Worm (Caenorhabditis elegans) whole organism, young adult: ENCODE results near the gene nck-1.

Experiments used
- B0336.3 ChIP-seq: fragments of 200-800 bp; sonication (Bioruptor generic); IDR thresholded peaks from 2 replicates; pipeline ENCODE4 v1.3.6; 2022; ENCODE audit warnings: missing genetic modification characterization, missing compliant biosample characterization
- C06A6.2 ChIP-seq: fragments of 200-800 bp; sonication (Bioruptor generic); conservative IDR thresholded peaks from 2 replicates; pipeline ENCODE4 v1.3.6; 2022; ENCODE audit warnings: missing genetic modification characterization, missing compliant biosample characterization
- F49E8.2 ChIP-seq: sonication (generic microtip); optimal IDR thresholded peaks from 3 replicates; lab custom pipeline; 2017; ENCODE audit warnings: missing genetic modification characterization, mild to moderate bottlenecking, missing compliant biosample characterization, antibody characterized with exemption, moderate library complexity; ENCODE audit not compliant: insufficient read depth
- F52B5.7 ChIP-seq: sonication (generic microtip); optimal IDR thresholded peaks from 2 replicates; lab custom pipeline; 2016; ENCODE audit warnings: mild to moderate bottlenecking, missing genetic modification characterization, missing compliant biosample characterization
- K12H6.12 ChIP-seq: fragments of 200-800 bp; sonication (Bioruptor generic); optimal IDR thresholded peaks from 2 replicates; lab custom pipeline; 2018; ENCODE audit warnings: mild to moderate bottlenecking, missing genetic modification characterization, missing compliant biosample characterization
- T07F8.4 ChIP-seq: sonication (generic microtip); optimal IDR thresholded peaks from 2 replicates; lab custom pipeline; 2016; ENCODE audit warnings: mild to moderate bottlenecking, missing genetic modification characterization, moderate library complexity, missing compliant biosample characterization
- Y79H2A.3 ChIP-seq: fragments of 200-800 bp; sonication (Bioruptor generic); conservative IDR thresholded peaks from 2 replicates; pipeline ENCODE4 v1.3.6; 2022; ENCODE audit warnings: missing genetic modification reagents, missing genetic modification characterization, missing compliant biosample characterization
- ZK185.1 ChIP-seq: sonication (generic microtip); optimal IDR thresholded peaks from 2 replicates; lab custom pipeline; 2016; ENCODE audit warnings: mild to moderate bottlenecking, missing genetic modification characterization, missing compliant biosample characterization; ENCODE audit not compliant: poor library complexity, severe bottlenecking
- akir-1 ChIP-seq: fragments of 200-800 bp; sonication (Bioruptor generic); optimal IDR thresholded peaks from 2 replicates; lab custom pipeline; 2018; ENCODE audit warnings: mild to moderate bottlenecking, missing genetic modification characterization, moderate library complexity, missing compliant biosample characterization
- atf-7 ChIP-seq: sonication (generic microtip); optimal IDR thresholded peaks from 2 replicates; lab custom pipeline; 2017; ENCODE audit warnings: mild to moderate bottlenecking, missing genetic modification characterization, missing compliant biosample characterization
- cebp-1 ChIP-seq, 2 experiments: fragments of 200-800 bp in 1 of 2; sonication (Bioruptor generic) in 1 of 2; sonication (generic microtip) in 1 of 2; IDR thresholded peaks in 1 of 2; optimal IDR thresholded peaks in 1 of 2; 2 replicates each; pipeline versions ENCODE4 v1.3.6 to Lab custom; 2017 to 2022; ENCODE audit warnings: missing compliant biosample characterization in 2 of 2, missing genetic modification characterization in 2 of 2, mild to moderate bottlenecking in 1 of 2, missing genetic modification reagents in 1 of 2, moderate library complexity in 1 of 2
- ceh-27 ChIP-seq: fragments of 200-800 bp; sonication (Bioruptor generic); optimal IDR thresholded peaks from 2 replicates; lab custom pipeline; 2018; ENCODE audit warnings: mild to moderate bottlenecking, missing genetic modification characterization, moderate library complexity, missing compliant biosample characterization
- ceh-40 ChIP-seq: fragments of 200-800 bp; sonication (Bioruptor generic); IDR thresholded peaks from 2 replicates; pipeline ENCODE4 v1.3.6; 2022; ENCODE audit warnings: missing genetic modification characterization, missing compliant biosample characterization
- ceh-58 ChIP-seq: fragments of 200-800 bp; sonication (Bioruptor generic); IDR thresholded peaks from 2 replicates; pipeline ENCODE4 v1.3.6; 2022; ENCODE audit warnings: missing genetic modification characterization, missing compliant biosample characterization
- dox-1 ChIP-seq: fragments of 200-800 bp; sonication (Bioruptor generic); IDR thresholded peaks from 2 replicates; pipeline ENCODE4 v1.3.6; 2022; ENCODE audit warnings: missing genetic modification reagents, missing genetic modification characterization, missing compliant biosample characterization
- dpl-1 ChIP-seq: fragments of 150-350 bp; optimal IDR thresholded peaks from 2 replicates; lab custom pipeline; 2014; ENCODE audit warnings: missing biosample characterization, missing genetic modification reagents, missing genetic modification characterization
- egrh-3 ChIP-seq: fragments of 200-800 bp; sonication (Bioruptor generic); IDR thresholded peaks from 2 replicates; pipeline ENCODE4 v1.3.6; 2022; ENCODE audit warnings: missing genetic modification reagents, missing genetic modification characterization, missing compliant biosample characterization
- ets-4 ChIP-seq: fragments of 200-800 bp; sonication (Bioruptor generic); optimal IDR thresholded peaks from 2 replicates; lab custom pipeline; 2018; ENCODE audit warnings: mild to moderate bottlenecking, missing genetic modification characterization, missing compliant biosample characterization
- gei-17 ChIP-seq: fragments of 200-800 bp; sonication (Bioruptor generic); optimal IDR thresholded peaks from 2 replicates; lab custom pipeline; 2018; ENCODE audit warnings: mild to moderate bottlenecking, missing genetic modification characterization, missing compliant biosample characterization
- him-1 ChIP-seq: sonication (generic microtip); optimal IDR thresholded peaks from 2 replicates; lab custom pipeline; 2016; ENCODE audit warnings: missing genotype, missing genetic modification reagents, missing genetic modification characterization, missing compliant biosample characterization
- hlh-12 ChIP-seq: sonication (generic microtip); optimal IDR thresholded peaks from 2 replicates; lab custom pipeline; 2016; ENCODE audit warnings: missing genetic modification characterization, missing compliant biosample characterization
- hsf-1 ChIP-seq: fragments of 200-800 bp; sonication (Bioruptor generic); IDR thresholded peaks from 2 replicates; pipeline ENCODE4 v1.3.6; 2022; ENCODE audit warnings: missing genetic modification reagents, missing genetic modification characterization, missing compliant biosample characterization
- let-607 ChIP-seq, 2 experiments: fragments of 200-800 bp in 1 of 2; sonication (Bioruptor generic) in 1 of 2; sonication (generic microtip) in 1 of 2; optimal IDR thresholded peaks; 2 replicates each; lab custom pipeline; 2016 to 2018; ENCODE audit warnings: mild to moderate bottlenecking in 2 of 2, missing compliant biosample characterization in 2 of 2, missing genetic modification characterization in 2 of 2, moderate library complexity in 2 of 2, missing genotype in 1 of 2
- lin-26 ChIP-seq: fragments of 200-800 bp; sonication (Bioruptor generic); IDR thresholded peaks from 2 replicates; pipeline ENCODE4 v1.3.6; 2022; ENCODE audit warnings: missing genetic modification reagents, missing genetic modification characterization, missing compliant biosample characterization
- lin-35 ChIP-seq, 3 experiments: fragments of 150-350 bp in 2 of 3; sonication (generic microtip) in 1 of 3; optimal IDR thresholded peaks; 2 replicates each; lab custom pipeline; 2014 to 2018; ENCODE audit warnings: missing biosample characterization in 3 of 3, missing genetic modification characterization in 3 of 3, missing genetic modification reagents in 3 of 3
- lin-54 ChIP-seq: fragments of 200-800 bp; sonication (Bioruptor generic); optimal IDR thresholded peaks from 2 replicates; lab custom pipeline; 2018; ENCODE audit warnings: mild to moderate bottlenecking, missing genetic modification characterization, missing compliant biosample characterization
- lsy-27 ChIP-seq: sonication (generic microtip); optimal IDR thresholded peaks from 2 replicates; lab custom pipeline; 2017; ENCODE audit warnings: missing genetic modification characterization, mild to moderate bottlenecking, missing compliant biosample characterization, antibody characterized with exemption, missing genotype, borderline replicate concordance; ENCODE audit not compliant: insufficient read depth
- madf-6 ChIP-seq: fragments of 200-800 bp; sonication (Bioruptor generic); IDR thresholded peaks from 2 replicates; pipeline ENCODE4 v1.3.6; 2022; ENCODE audit warnings: missing genetic modification reagents, missing genetic modification characterization, missing compliant biosample characterization
- mcd-1 ChIP-seq: fragments of 200-800 bp; sonication (Bioruptor generic); IDR thresholded peaks from 2 replicates; pipeline ENCODE4 v1.3.6; 2022; ENCODE audit warnings: missing genetic modification reagents, missing genetic modification characterization, missing compliant biosample characterization
- mes-4 ChIP-seq: sonication (generic microtip); optimal IDR thresholded peaks from 2 replicates; lab custom pipeline; 2016; ENCODE audit warnings: missing genotype, missing genetic modification characterization, missing compliant biosample characterization
- mxl-1 ChIP-seq: sonication (generic microtip); optimal IDR thresholded peaks from 2 replicates; lab custom pipeline; 2016; ENCODE audit warnings: missing genetic modification characterization, missing compliant biosample characterization
- nfya-1 ChIP-seq: sonication (generic microtip); optimal IDR thresholded peaks from 2 replicates; lab custom pipeline; 2017; ENCODE audit warnings: antibody characterized with exemption, missing compliant biosample characterization, missing genetic modification characterization, borderline replicate concordance; ENCODE audit not compliant: insufficient read depth
- nfyb-1 ChIP-seq: fragments of 200-800 bp; sonication (Bioruptor generic); IDR thresholded peaks from 2 replicates; pipeline ENCODE4 v1.3.6; 2022; ENCODE audit warnings: missing genetic modification reagents, missing genetic modification characterization, missing compliant biosample characterization
- nhr-120 ChIP-seq: fragments of 200-800 bp; sonication (Bioruptor generic); IDR thresholded peaks from 2 replicates; pipeline ENCODE4 v1.3.6; 2022; ENCODE audit warnings: missing genetic modification characterization, missing compliant biosample characterization
- nhr-80 ChIP-seq: sonication (generic microtip); optimal IDR thresholded peaks from 2 replicates; lab custom pipeline; 2016; ENCODE audit warnings: missing genetic modification characterization, missing compliant biosample characterization
- pbrm-1 ChIP-seq: fragments of 200-800 bp; sonication (Bioruptor generic); IDR thresholded peaks from 2 replicates; pipeline ENCODE4 v1.3.6; 2022; ENCODE audit warnings: missing genetic modification reagents, missing genetic modification characterization, missing compliant biosample characterization
- pha-4 ChIP-seq: fragments of 150-350 bp; sonication (generic microtip); optimal IDR thresholded peaks from 2 replicates; lab custom pipeline; 2014; ENCODE audit warnings: missing biosample characterization, missing genetic modification reagents, missing genetic modification characterization
- rpc-1 ChIP-seq, 2 experiments: fragments of 150-350 bp in 1 of 2; sonication (generic microtip) in 1 of 2; optimal IDR thresholded peaks; 2 replicates each; lab custom pipeline; 2014 to 2018; ENCODE audit warnings: missing biosample characterization in 1 of 2, missing genetic modification characterization in 1 of 2, missing genetic modification reagents in 1 of 2, missing genotype in 1 of 2
- snpc-3.4 ChIP-seq: sonication (generic microtip); optimal IDR thresholded peaks from 2 replicates; lab custom pipeline; 2017; ENCODE audit warnings: missing genetic modification characterization, mild to moderate bottlenecking, missing compliant biosample characterization, antibody characterized with exemption, moderate library complexity, missing genotype, missing genetic modification reagents
- snpc-4 ChIP-seq, 5 experiments: fragments of 150-350 bp in 1 of 5; sonication (generic microtip) in 4 of 5; optimal IDR thresholded peaks; 2 replicates each; lab custom pipeline; 2014 to 2018; ENCODE audit warnings: missing genetic modification characterization in 5 of 5, missing biosample characterization in 3 of 5, antibody characterized with exemption in 2 of 5, mild to moderate bottlenecking in 2 of 5, missing compliant biosample characterization in 2 of 5, missing genotype in 2 of 5, moderate library complexity in 2 of 5, missing genetic modification reagents in 1 of 5
- sptf-2 ChIP-seq: fragments of 200-800 bp; sonication (Bioruptor generic); optimal IDR thresholded peaks from 2 replicates; lab custom pipeline; 2018; ENCODE audit warnings: mild to moderate bottlenecking, missing genetic modification characterization, missing compliant biosample characterization
- tlf-1 ChIP-seq: fragments of 200-800 bp; sonication (Bioruptor generic); optimal IDR thresholded peaks from 2 replicates; lab custom pipeline; 2018; ENCODE audit warnings: mild to moderate bottlenecking, missing genetic modification characterization, missing compliant biosample characterization
- xnd-1 ChIP-seq: sonication (generic microtip); optimal IDR thresholded peaks from 2 replicates; lab custom pipeline; 2016; ENCODE audit warnings: missing genotype, missing genetic modification reagents, missing genetic modification characterization, missing compliant biosample characterization
- zfh-2 ChIP-seq: fragments of 200-800 bp; sonication (Bioruptor generic); conservative IDR thresholded peaks from 2 replicates; pipeline ENCODE4 v1.3.6; 2022; ENCODE audit warnings: missing genetic modification reagents, missing genetic modification characterization, missing compliant biosample characterization
- zim-3 ChIP-seq: sonication (generic microtip); optimal IDR thresholded peaks from 2 replicates; lab custom pipeline; 2017; ENCODE audit warnings: mild to moderate bottlenecking, missing genetic modification characterization, moderate library complexity, missing compliant biosample characterization

The nck-1 gene

ce11 chrX:4144136-4144781, 9.0 kb downstream of the nck-1 start (continued):
- TF ChIP-seq dox-1 (no peak), Y79H2A.3 (no peak), lsy-27 (tag; lab: Kevin White, UChicago) (no peak), lin-26 (GFP tag; lab: Robert Waterston, UW) (0 out of 2 replicates have a peak, but pooled peaks have one; percentile 11), hsf-1 (GFP tag; lab: Robert Waterston, UW) (no peak), rpc-1 (optimal IDR thresholded peaks at IDR 0.05; lab: Kevin White, UChicago) (no peak), rpc-1 (tag; optimal IDR thresholded peaks at IDR 0.05; lab: Kevin White, UChicago) (no peak), ceh-58 (GFP tag; lab: Robert Waterston, UW) (no peak), K12H6.12 (peak; percentile 18), egrh-3 (0 out of 2 replicates have a peak, but pooled peaks have one; percentile 10), F52B5.7 (tag; lab: Kevin White, UChicago) (no peak), ceh-27 (GFP tag; lab: Kevin White, UChicago) (peak; percentile 44), B0336.3 (0 out of 2 replicates have a peak, but pooled peaks have one; percentile 11), mcd-1 (GFP tag; lab: Robert Waterston, UW) (0 out of 2 replicates have a peak, but pooled peaks have one; percentile 9), ZK185.1 (tag; lab: Kevin White, UChicago) (no peak), T07F8.4 (no peak), let-607 (tag; optimal IDR thresholded peaks at IDR 0.05; lab: Kevin White, UChicago) (peak; percentile 77 to 81), madf-6 (GFP tag; lab: Robert Waterston, UW) (0 out of 2 replicates have a peak, but pooled peaks have one; percentile 15), snpc-4 (GFP tag; optimal IDR thresholded peaks at IDR 0.05; lab: Kevin White, UChicago) (no peak), snpc-4 (tag; optimal IDR thresholded peaks at IDR 0.05; lab: Kevin White, UChicago) (no peak), nhr-80 (peak; percentile 40), atf-7 (tag; lab: Kevin White, UChicago) (peak; percentile 8), mes-4 (tag; lab: Kevin White, UChicago) (no peak), sptf-2 (GFP tag; lab: Kevin White, UChicago) (no peak), lin-35 (GFP tag; optimal IDR thresholded peaks at IDR 0.05; lab: Kevin White, UChicago) (no peak), akir-1 (GFP tag; lab: Kevin White, UChicago) (no peak), F49E8.2 (no peak), nhr-120 (GFP tag; lab: Robert Waterston, UW) (no peak), cebp-1 (GFP tag; IDR thresholded peaks at IDR 0.05; lab: Robert Waterston, UW) (no peak), cebp-1 (tag; optimal IDR thresholded peaks at IDR 0.05; lab: Kevin White, UChicago) (peak; percentile 51), hlh-12 (tag; lab: Kevin White, UChicago) (no peak), snpc-3.4 (no peak), lin-54 (GFP tag; lab: Kevin White, UChicago) (no peak), ets-4 (GFP tag; lab: Kevin White, UChicago) (peak; percentile 37), gei-17 (no peak), pbrm-1 (GFP tag; lab: Robert Waterston, UW) (no peak), nfyb-1 (GFP tag; lab: Robert Waterston, UW) (peak; percentile 11; the same call in 1 of the 2 replicates), ceh-40 (GFP tag; lab: Robert Waterston, UW) (peak; percentile 38; the same call in 1 of the 2 replicates), xnd-1 (tag; lab: Kevin White, UChicago) (no peak), pha-4 (tag; lab: Kevin White, UChicago) (no peak), tlf-1 (GFP tag; lab: Kevin White, UChicago) (no peak), zfh-2 (GFP tag; lab: Robert Waterston, UW) (0 out of 2 replicates have a peak, but pooled peaks have one; percentile 31), him-1 (tag; lab: Kevin White, UChicago) (no peak), dpl-1 (GFP tag; lab: Kevin White, UChicago) (no peak), mxl-1 (tag; lab: Kevin White, UChicago) (no peak), zim-3 (no peak), C06A6.2 (0 out of 2 replicates have a peak, but pooled peaks have one; percentile 15), nfya-1 (tag; lab: Kevin White, UChicago) (no peak)
